Worm (Caenorhabditis elegans): ENCODE data around the gene ZK54.3.

- no peak for TF ChIP-seq W03F9.2 (tag; optimal IDR thresholded peaks at IDR 0.05)
- no peak for TF ChIP-seq him-1 (tag; optimal IDR thresholded peaks at IDR 0.05)
- no peak for TF ChIP-seq dao-5 (tag; optimal IDR thresholded peaks at IDR 0.05)
These were observed 1.7 kb upstream of the ZK54.3 start for ce11 chrX:17468483-17468882.
